Fruit fly (Drosophila melanogaster) whole organism, embryonic: ENCODE results near the gene uncNacbeta.

Experiments
- CG10267 ChIP-seq: fragments of 200-800 bp; sonication (Bioruptor generic); optimal IDR thresholded peaks from 2 replicates; lab custom pipeline; 2018; ENCODE audit warnings: missing biosample characterization, mild to moderate bottlenecking, missing genetic modification characterization, moderate library complexity
- CG11093 ChIP-seq: fragments of 200-800 bp; sonication (Bioruptor generic); IDR thresholded peaks from 3 replicates; pipeline ENCODE4 v1.3.6; 2022; ENCODE audit warnings: missing biosample characterization, missing genetic modification characterization
- CG12942 ChIP-seq: fragments of 200-800 bp; sonication (Bioruptor generic); optimal IDR thresholded peaks from 3 replicates; lab custom pipeline; 2016; ENCODE audit warnings: missing biosample characterization, missing genetic modification characterization
- CG13123 ChIP-seq: fragments of 200-800 bp; sonication (Bioruptor generic); optimal IDR thresholded peaks from 2 replicates; lab custom pipeline; 2016; ENCODE audit warnings: missing biosample characterization, missing genetic modification characterization
- CG16863 ChIP-seq: fragments of 200-800 bp; sonication (Bioruptor generic); optimal IDR thresholded peaks from 3 replicates; lab custom pipeline; 2016; ENCODE audit warnings: missing biosample characterization, missing genetic modification characterization
- CG17802 ChIP-seq: fragments of 200-800 bp; sonication (Bioruptor generic); optimal IDR thresholded peaks from 2 replicates; lab custom pipeline; 2018; ENCODE audit warnings: missing biosample characterization, mild to moderate bottlenecking, missing genetic modification characterization, moderate library complexity
- CG17829 ChIP-seq: fragments of 200-800 bp; optimal IDR thresholded peaks from 2 replicates; lab custom pipeline; 2019; ENCODE audit warnings: missing biosample characterization, mild to moderate bottlenecking, missing genetic modification characterization, moderate library complexity
- CG18619 ChIP-seq: fragments of 200-800 bp; sonication (Bioruptor generic); optimal IDR thresholded peaks from 3 replicates; lab custom pipeline; 2017; ENCODE audit warnings: missing biosample characterization, mild to moderate bottlenecking, missing genetic modification characterization
- CG2678 ChIP-seq: fragments of 200-800 bp; sonication (Bioruptor generic); optimal IDR thresholded peaks from 3 replicates; lab custom pipeline; 2019; ENCODE audit warnings: missing biosample characterization, mild to moderate bottlenecking, missing genetic modification characterization, moderate library complexity
- CG32772 ChIP-seq: fragments of 200-800 bp; sonication (Bioruptor generic); IDR thresholded peaks from 2 replicates; pipeline ENCODE4 v1.3.6; 2022; ENCODE audit warnings: missing biosample characterization, missing genetic modification characterization
- CG3726 ChIP-seq: fragments of 200-800 bp; sonication (Bioruptor generic); IDR thresholded peaks from 3 replicates; pipeline ENCODE4, ENCODE4 v1.3.6; 2022; ENCODE audit warnings: missing biosample characterization, missing genetic modification characterization
- CG43689 ChIP-seq: fragments of 200-800 bp; sonication (Bioruptor generic); IDR thresholded peaks from 2 replicates; pipeline ENCODE4 v1.3.6; 2022; ENCODE audit warnings: missing biosample characterization, missing genetic modification characterization
- CG5180 ChIP-seq: fragments of 200-800 bp; sonication (Bioruptor generic); optimal IDR thresholded peaks from 3 replicates; lab custom pipeline; 2017; ENCODE audit warnings: missing biosample characterization, missing genetic modification characterization, mild to moderate bottlenecking, moderate library complexity, missing genetic modification reagents
- CG6791 ChIP-seq: fragments of 200-800 bp; sonication (Bioruptor generic); IDR thresholded peaks from 3 replicates; pipeline ENCODE4 v1.3.6; 2022; ENCODE audit warnings: missing biosample characterization, missing genetic modification characterization; ENCODE audit not compliant: partially characterized antibody
- CG7745 ChIP-seq: fragments of 200-800 bp; sonication (Bioruptor generic); optimal IDR thresholded peaks from 2 replicates; lab custom pipeline; 2018; ENCODE audit warnings: missing biosample characterization, mild to moderate bottlenecking, missing genetic modification characterization, moderate library complexity
- CG8924 ChIP-seq: fragments of 200-800 bp; optimal IDR thresholded peaks from 3 replicates; lab custom pipeline; 2019; ENCODE audit warnings: missing biosample characterization, mild to moderate bottlenecking, missing genetic modification characterization, moderate library complexity
- D19B ChIP-seq: fragments of 200-800 bp; sonication (Bioruptor generic); optimal IDR thresholded peaks from 2 replicates; lab custom pipeline; 2017; ENCODE audit warnings: missing biosample characterization, mild to moderate bottlenecking, missing genetic modification characterization
- Dref ChIP-seq: fragments of 200-800 bp; sonication (Bioruptor generic); IDR thresholded peaks from 2 replicates; pipeline ENCODE4 v1.3.6; 2022; ENCODE audit warnings: missing biosample characterization, missing genetic modification characterization
- Ets97D ChIP-seq: fragments of 200-800 bp; sonication (Bioruptor generic); optimal IDR thresholded peaks from 3 replicates; lab custom pipeline; 2016; ENCODE audit warnings: missing biosample characterization, missing genetic modification characterization
- Hmr ChIP-seq: fragments of 200-800 bp; sonication (Bioruptor generic); optimal IDR thresholded peaks from 3 replicates; lab custom pipeline; 2017; ENCODE audit warnings: mild to moderate bottlenecking, missing biosample characterization, missing genetic modification reagents, missing genetic modification characterization
- Lhr ChIP-seq: fragments of 200-800 bp; sonication (Bioruptor generic); optimal IDR thresholded peaks from 3 replicates; lab custom pipeline; 2017; ENCODE audit warnings: mild to moderate bottlenecking, missing biosample characterization, missing genetic modification reagents, missing genetic modification characterization
- MBD-R2 ChIP-seq: fragments of 200-800 bp; sonication (Bioruptor generic); IDR thresholded peaks from 2 replicates; pipeline ENCODE4 v1.3.6; 2022; ENCODE audit warnings: missing biosample characterization, missing genetic modification characterization
- Neu2 ChIP-seq: fragments of 200-800 bp; sonication (Bioruptor generic); optimal IDR thresholded peaks from 3 replicates; lab custom pipeline; 2016; ENCODE audit warnings: missing biosample characterization, missing genetic modification characterization, borderline replicate concordance
- PHDP ChIP-seq: fragments of 200-800 bp; sonication (Bioruptor generic); optimal IDR thresholded peaks from 3 replicates; lab custom pipeline; 2018; ENCODE audit warnings: missing biosample characterization, mild to moderate bottlenecking, missing genetic modification characterization, moderate library complexity
- YL-1 ChIP-seq: fragments of 200-800 bp; sonication (Bioruptor generic); optimal IDR thresholded peaks from 3 replicates; lab custom pipeline; 2017; ENCODE audit warnings: missing biosample characterization, mild to moderate bottlenecking, missing genetic modification characterization
- ase ChIP-seq: fragments of 200-800 bp; sonication (Bioruptor generic); IDR thresholded peaks from 3 replicates; pipeline ENCODE4 v1.3.6; 2022; ENCODE audit warnings: missing biosample characterization, missing genetic modification characterization
- ash1 ChIP-seq: fragments of 200-800 bp; sonication (Bioruptor generic); optimal IDR thresholded peaks from 2 replicates; lab custom pipeline; 2018; ENCODE audit warnings: missing biosample characterization, mild to moderate bottlenecking, missing genetic modification characterization
- bowl ChIP-seq: fragments of 200-800 bp; sonication (Bioruptor generic); IDR thresholded peaks from 2 replicates; pipeline ENCODE4 v1.3.6; 2022; ENCODE audit warnings: missing biosample characterization, missing genetic modification characterization
- cato ChIP-seq: fragments of 200-800 bp; sonication (Bioruptor generic); optimal IDR thresholded peaks from 2 replicates; lab custom pipeline; 2016; ENCODE audit warnings: missing biosample characterization, missing genetic modification characterization, borderline replicate concordance
- cwo ChIP-seq: fragments of 200-800 bp; sonication (Bioruptor generic); optimal IDR thresholded peaks from 3 replicates; lab custom pipeline; 2017; ENCODE audit warnings: missing biosample characterization, missing genetic modification characterization, mild to moderate bottlenecking, moderate library complexity, missing genetic modification reagents
- da ChIP-seq: fragments of 200-800 bp; sonication (Bioruptor generic); optimal IDR thresholded peaks from 2 replicates; lab custom pipeline; 2016; ENCODE audit warnings: missing biosample characterization, missing genetic modification characterization
- dimm ChIP-seq: fragments of 200-800 bp; sonication (Bioruptor generic); IDR thresholded peaks from 2 replicates; pipeline ENCODE4 v1.3.6; 2022; ENCODE audit warnings: missing biosample characterization, missing genetic modification characterization
- fd102C ChIP-seq: fragments of 200-800 bp; sonication (Bioruptor generic); optimal IDR thresholded peaks from 2 replicates; lab custom pipeline; 2018; ENCODE audit warnings: missing biosample characterization, mild to moderate bottlenecking, missing genetic modification characterization, moderate library complexity
- gro ChIP-seq: fragments of 200-800 bp; sonication (Bioruptor generic); optimal IDR thresholded peaks from 2 replicates; lab custom pipeline; 2016; ENCODE audit warnings: missing biosample characterization, missing genetic modification characterization
- lmd ChIP-seq: fragments of 200-800 bp; sonication (Bioruptor generic); IDR thresholded peaks from 2 replicates; pipeline ENCODE4 v1.3.6; 2022; ENCODE audit warnings: missing biosample characterization, missing genetic modification characterization
- lola ChIP-seq, 3 experiments: fragments of >200 bp in 2 of 3; fragments of 200-800 bp in 1 of 3; sonication (Bioruptor generic) in 1 of 3; optimal IDR thresholded peaks; 2 replicates each; lab custom pipeline; 2017 to 2019; ENCODE audit warnings: missing biosample characterization in 3 of 3, missing genetic modification characterization in 3 of 3, mild to moderate bottlenecking in 1 of 3, moderate library complexity in 1 of 3
- mirr ChIP-seq: fragments of 200-800 bp; sonication (Bioruptor generic); optimal IDR thresholded peaks from 3 replicates; lab custom pipeline; 2018; ENCODE audit warnings: missing biosample characterization, mild to moderate bottlenecking, missing genetic modification characterization
- prd ChIP-seq, 3 experiments: fragments of >200 bp in 2 of 3; fragments of 200-800 bp in 1 of 3; sonication (Bioruptor generic) in 1 of 3; optimal IDR thresholded peaks in 2 of 3; IDR thresholded peaks in 1 of 3; 2 replicates in 2 of 3; 3 replicates in 1 of 3; pipeline versions ENCODE4 v1.3.6 to Lab custom; 2017 to 2022; ENCODE audit warnings: missing biosample characterization in 1 of 3, missing genetic modification characterization in 1 of 3
- psq ChIP-seq: fragments of 200-800 bp; sonication (Bioruptor generic); optimal IDR thresholded peaks from 2 replicates; lab custom pipeline; 2017; ENCODE audit warnings: missing biosample characterization, missing genetic modification characterization
- pzg ChIP-seq: fragments of 200-800 bp; sonication (Bioruptor generic); optimal IDR thresholded peaks from 3 replicates; lab custom pipeline; 2018; ENCODE audit warnings: missing biosample characterization, mild to moderate bottlenecking, missing genetic modification characterization, moderate library complexity
- rib ChIP-seq: fragments of 200-800 bp; sonication (Bioruptor generic); IDR thresholded peaks from 2 replicates; pipeline ENCODE4 v1.3.6; 2022; ENCODE audit warnings: missing biosample characterization, missing genetic modification characterization
- sima ChIP-seq: fragments of 200-800 bp; sonication (Bioruptor generic); optimal IDR thresholded peaks from 2 replicates; lab custom pipeline; 2016; ENCODE audit warnings: missing biosample characterization, missing genetic modification characterization
- slp2 ChIP-seq: fragments of 200-800 bp; sonication (Bioruptor generic); optimal IDR thresholded peaks from 2 replicates; lab custom pipeline; 2016; ENCODE audit warnings: missing biosample characterization, missing genetic modification characterization
- sob ChIP-seq: fragments of 200-800 bp; sonication (Bioruptor generic); IDR thresholded peaks from 2 replicates; pipeline ENCODE4 v1.3.6; 2022; ENCODE audit warnings: missing biosample characterization, missing genetic modification characterization
- sug ChIP-seq: fragments of 200-800 bp; optimal IDR thresholded peaks from 2 replicates; lab custom pipeline; 2019; ENCODE audit warnings: missing biosample characterization, mild to moderate bottlenecking, missing genetic modification characterization, moderate library complexity
- trh ChIP-seq: fragments of 200-800 bp; sonication (Bioruptor generic); optimal IDR thresholded peaks from 2 replicates; lab custom pipeline; 2016; ENCODE audit warnings: missing biosample characterization, missing genetic modification characterization
- tup ChIP-seq: fragments of 200-800 bp; sonication (Bioruptor generic); optimal IDR thresholded peaks from 2 replicates; lab custom pipeline; 2016; ENCODE audit warnings: missing biosample characterization, mild to moderate bottlenecking, missing genetic modification characterization, moderate library complexity
- vfl ChIP-seq: fragments of 200-800 bp; sonication (Bioruptor generic); optimal IDR thresholded peaks from 2 replicates; lab custom pipeline; 2016; ENCODE audit warnings: missing biosample characterization, missing genetic modification characterization
- wor ChIP-seq: fragments of 200-800 bp; sonication (Bioruptor generic); IDR thresholded peaks from 2 replicates; pipeline ENCODE4 v1.3.6; 2022; ENCODE audit warnings: missing biosample characterization, missing genetic modification characterization
- zf30C ChIP-seq: fragments of 200-800 bp; sonication (Bioruptor generic); optimal IDR thresholded peaks from 3 replicates; lab custom pipeline; 2018; ENCODE audit warnings: missing biosample characterization, mild to moderate bottlenecking, missing genetic modification characterization

uncNacbeta gene

DNA sequence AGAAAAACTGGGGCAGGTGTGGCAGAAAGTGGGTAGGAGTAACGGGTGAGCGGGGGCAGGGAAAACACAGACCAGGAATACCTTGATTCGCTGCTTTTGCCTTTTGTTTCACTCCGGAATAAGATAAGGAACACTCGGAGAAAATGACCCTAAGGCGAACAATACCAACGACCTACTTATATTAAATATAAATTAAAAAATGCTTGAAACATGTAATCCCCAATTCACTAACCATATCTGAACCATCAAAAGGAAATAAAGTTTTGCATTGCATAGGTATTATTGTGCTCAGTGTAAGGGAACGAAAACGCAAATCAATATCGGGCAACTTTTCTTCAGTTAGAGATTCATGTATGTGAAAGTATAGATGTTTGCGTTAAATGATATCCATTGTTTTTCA is 51.6 kb downstream of the uncNacbeta start (continued):
- no peak for TF ChIP-seq sug (tag; lab: Kevin White, UChicago)
- TF ChIP-seq pzg (GFP tag; lab: Kevin White, UChicago): no peak
- TF ChIP-seq lmd: peak; percentile 68
- peak; percentile 4 for TF ChIP-seq psq (GFP tag; lab: Kevin White, UChicago)
- no peak for TF ChIP-seq Neu2
- TF ChIP-seq rib: no peak
- TF ChIP-seq PHDP: peak; percentile 72
- TF ChIP-seq CG3726 (GFP tag; lab: Robert Waterston, UW): no peak
- TF ChIP-seq dimm (GFP tag; lab: Robert Waterston, UW): peak; percentile 41; the same call in 1 of the 2 replicates
- TF ChIP-seq MBD-R2 (GFP tag; lab: Robert Waterston, UW): 0 out of 2 replicates have a peak, but pooled peaks have one; percentile 27
- no peak for TF ChIP-seq cwo (GFP tag; lab: Kevin White, UChicago)
- no peak for TF ChIP-seq CG11093 (GFP tag; lab: Robert Waterston, UW)
- TF ChIP-seq trh (GFP tag; lab: Kevin White, UChicago): peak; percentile 46
- TF ChIP-seq Lhr: peak; percentile 25
- TF ChIP-seq CG10267 (tag; lab: Kevin White, UChicago): no peak
- no peak for TF ChIP-seq D19B
- no peak for TF ChIP-seq prd (optimal IDR thresholded peaks at IDR 0.05; lab: Kevin White, UChicago)
- peak; percentile 55; the same call in 2 of the 3 replicates for TF ChIP-seq prd (GFP tag; IDR thresholded peaks at IDR 0.05; lab: Robert Waterston, UW)
- no peak for TF ChIP-seq ash1 (GFP tag; lab: Kevin White, UChicago)
- peak; percentile 8 for TF ChIP-seq zf30C (GFP tag; lab: Kevin White, UChicago)
- no peak for TF ChIP-seq Dref (GFP tag; lab: Robert Waterston, UW)
- TF ChIP-seq CG16863 (GFP tag; lab: Kevin White, UChicago): peak; percentile 21
- TF ChIP-seq CG5180: no peak
- TF ChIP-seq CG18619 (GFP tag; lab: Kevin White, UChicago): peak; percentile 57
- TF ChIP-seq CG17802 (tag; lab: Kevin White, UChicago): no peak
- no peak for TF ChIP-seq tup (GFP tag; lab: Kevin White, UChicago)
- peak; percentile 25; the same call in 1 of the 2 replicates for TF ChIP-seq sob (GFP tag; lab: Robert Waterston, UW)
- peak; percentile 23 for TF ChIP-seq CG13123 (GFP tag; lab: Kevin White, UChicago)
- no peak for TF ChIP-seq slp2 (GFP tag; lab: Kevin White, UChicago)
- peak; percentile 52 for TF ChIP-seq wor (GFP tag; lab: Robert Waterston, UW)
- TF ChIP-seq CG6791 (GFP tag; lab: Robert Waterston, UW): no peak
- no peak for TF ChIP-seq sima (GFP tag; lab: Kevin White, UChicago)
- no peak for TF ChIP-seq vfl (GFP tag; lab: Kevin White, UChicago)
- no peak for TF ChIP-seq da (GFP tag; lab: Kevin White, UChicago)
- TF ChIP-seq CG32772 (GFP tag; lab: Robert Waterston, UW): no peak
- TF ChIP-seq Ets97D (GFP tag; lab: Kevin White, UChicago): no peak
- TF ChIP-seq CG8924 (tag; lab: Kevin White, UChicago): peak; percentile 61
- peak in 1 of 3 experiments; percentile 51 for TF ChIP-seq lola (GFP tag; optimal IDR thresholded peaks at IDR 0.05; lab: Kevin White, UChicago)
- peak; percentile 15 for TF ChIP-seq CG12942 (GFP tag; lab: Kevin White, UChicago)
- TF ChIP-seq CG7745 (tag; lab: Kevin White, UChicago): no peak
- TF ChIP-seq YL-1 (GFP tag; lab: Kevin White, UChicago): no peak
- TF ChIP-seq ase (GFP tag; lab: Robert Waterston, UW): no peak
- peak; percentile 54 for TF ChIP-seq Hmr
- peak; percentile 2 for TF ChIP-seq cato (GFP tag; lab: Kevin White, UChicago)
- no peak for TF ChIP-seq mirr
- TF ChIP-seq fd102C (GFP tag; lab: Kevin White, UChicago): no peak
- peak; percentile 13 for TF ChIP-seq CG17829
- TF ChIP-seq gro (GFP tag; lab: Kevin White, UChicago): no peak
- 0 out of 2 replicates have a peak, but pooled peaks have one; percentile 24 for TF ChIP-seq CG43689 (GFP tag; lab: Robert Waterston, UW)
- TF ChIP-seq CG2678: peak; percentile 52
- no peak for TF ChIP-seq bowl
